Worm (Caenorhabditis elegans) whole organism, early embryonic: Measurements from ENCODE around the gene clec-34.

Experiments used
- ama-1 ChIP-seq: fragments of 150-350 bp; optimal IDR thresholded peaks from 2 replicates; lab custom pipeline; 2014
- ceh-13 ChIP-seq: fragments of 200-800 bp; sonication (Bioruptor generic); optimal IDR thresholded peaks from 2 replicates; lab custom pipeline; 2018; ENCODE audit warnings: mild to moderate bottlenecking, missing genetic modification characterization, missing compliant biosample characterization
- pes-1 ChIP-seq: fragments of 200-800 bp; sonication (Bioruptor generic); IDR thresholded peaks from 2 replicates; pipeline ENCODE4 v1.3.6; 2022; ENCODE audit warnings: missing genetic modification reagents, missing genetic modification characterization, missing compliant biosample characterization
- scrt-1 ChIP-seq: fragments of 200-800 bp; sonication (Bioruptor generic); IDR thresholded peaks from 2 replicates; pipeline ENCODE4 v1.3.6; 2022; ENCODE audit warnings: missing genetic modification characterization, missing compliant biosample characterization
- tbx-11 ChIP-seq: fragments of 200-800 bp; sonication (Bioruptor generic); IDR thresholded peaks from 2 replicates; pipeline ENCODE4 v1.3.6; 2022; ENCODE audit warnings: missing genetic modification characterization, missing compliant biosample characterization
- tbx-37 ChIP-seq: fragments of 200-800 bp; sonication (Bioruptor generic); conservative IDR thresholded peaks from 2 replicates; pipeline ENCODE4 v1.3.6; 2022; ENCODE audit warnings: missing genetic modification reagents, missing genetic modification characterization, missing compliant biosample characterization
- tra-4 ChIP-seq: sonication (generic microtip); optimal IDR thresholded peaks from 2 replicates; lab custom pipeline; 2017; ENCODE audit warnings: missing genetic modification characterization, missing compliant biosample characterization

- TF ChIP-seq ceh-13 (GFP tag; lab: Kevin White, UChicago): no peak
- TF ChIP-seq scrt-1 (GFP tag; lab: Robert Waterston, UW): no peak
- TF ChIP-seq tra-4 (tag; lab: Kevin White, UChicago): no peak
- TF ChIP-seq pes-1: no peak
- no peak for TF ChIP-seq ama-1 (lab: Kevin White, UChicago)
- TF ChIP-seq tbx-37 (GFP tag; lab: Robert Waterston, UW): no peak
- no peak for TF ChIP-seq tbx-11 (GFP tag; lab: Robert Waterston, UW)
Observed at ce11 chrV:16786012-16786411, 50.4 kb downstream of the clec-34 start.
